Worm (Caenorhabditis elegans): ENCODE measurements around the gene F36H9.7.

Gene F36H9.7

DNA sequence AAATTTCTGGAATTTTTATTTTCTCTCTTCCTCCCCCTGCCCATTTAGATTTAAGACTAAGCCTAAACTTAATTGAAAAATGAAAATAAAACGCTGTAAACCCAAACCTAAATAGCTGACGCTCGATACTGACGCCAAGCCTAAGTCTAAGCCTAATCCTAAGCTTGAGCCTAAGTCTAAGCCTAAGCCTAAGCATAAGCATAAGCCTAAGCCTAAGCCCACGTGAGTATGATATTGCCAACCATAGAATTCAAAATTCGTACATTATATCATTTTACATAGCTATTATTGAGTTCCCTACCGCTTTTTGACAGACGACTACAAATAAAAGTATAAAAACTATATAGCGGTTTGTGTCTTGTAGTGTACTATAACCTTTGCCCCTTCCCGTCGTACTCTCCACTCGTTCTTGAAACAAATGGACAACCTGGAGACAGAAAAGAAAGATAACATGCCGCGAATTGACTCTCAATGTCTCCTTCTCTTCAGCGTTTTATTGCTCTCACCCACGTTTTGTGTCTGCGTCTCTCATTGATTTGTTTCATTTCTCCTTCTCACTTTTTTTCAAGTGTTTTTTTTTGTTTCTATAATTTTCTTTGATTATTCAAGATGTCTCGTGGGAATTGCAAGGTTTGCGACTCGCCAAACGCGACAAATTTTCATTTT, 31.4 kb downstream of the F36H9.7 start, which contains the start of gene nhr-256 (continued):
- no peak for TF ChIP-seq F26F4.8 (GFP tag; conservative IDR thresholded peaks at IDR 0.05)
- TF ChIP-seq egl-43 (GFP tag; IDR thresholded peaks at IDR 0.05), result no peak
- TF ChIP-seq dmd-6 (GFP tag; IDR thresholded peaks at IDR 0.05), result peak; percentile 90
- no peak for TF ChIP-seq F10B5.3 (tag; optimal IDR thresholded peaks at IDR 0.05)
- TF ChIP-seq mdt-29 (GFP tag; IDR thresholded peaks at IDR 0.05), result no peak
- TF ChIP-seq ama-1 (optimal IDR thresholded peaks at IDR 0.05), result no peak
- no peak for TF ChIP-seq ceh-44 (GFP tag; IDR thresholded peaks at IDR 0.05)

ce11 chrV:1741074-1741473, 33.6 kb downstream of the F36H9.7 start, which contains the start of gene srab-25:
srab-25 (minus strand) TSS chrV:1741174.
- TF ChIP-seq T20F7.1 (GFP tag; optimal IDR thresholded peaks at IDR 0.05) (no peak), vab-7 (GFP tag; IDR thresholded peaks at IDR 0.05) (no peak), daf-19 (GFP tag; conservative IDR thresholded peaks at IDR 0.05) (no peak), Y5F2A.4 (GFP tag; optimal IDR thresholded peaks at IDR 0.05) (no peak), F26F4.8 (GFP tag; conservative IDR thresholded peaks at IDR 0.05) (no peak), nhr-111 (GFP tag; optimal IDR thresholded peaks at IDR 0.05) (no peak), lin-39 (tag; optimal IDR thresholded peaks at IDR 0.05) (no peak), tra-1 (GFP tag; IDR thresholded peaks at IDR 0.05) (no peak), aha-1 (tag) (no peak), php-3 (GFP tag; IDR thresholded peaks at IDR 0.05) (no peak), ceh-62 (tag; optimal IDR thresholded peaks at IDR 0.05) (no peak), ces-1 (GFP tag; optimal IDR thresholded peaks at IDR 0.05) (no peak), arid-1 (GFP tag; conservative IDR thresholded peaks at IDR 0.05) (no peak)

ce11 chrV:1734569-1734968, 40.2 kb downstream of the F36H9.7 start, which contains the start of gene str-160:
str-160 (plus strand) TSS chrV:1734869.
- TF ChIP-seq unc-130 (GFP tag; optimal IDR thresholded peaks at IDR 0.05) (no peak), skn-1 (tag; optimal IDR thresholded peaks at IDR 0.05) (no peak), Y75B8A.6 (GFP tag; IDR thresholded peaks at IDR 0.05) (no peak), Y5F2A.4 (GFP tag; optimal IDR thresholded peaks at IDR 0.05) (no peak), pha-4 (GFP tag; IDR thresholded peaks at IDR 0.05) (no peak), pha-4 (tag; optimal IDR thresholded peaks at IDR 0.05) (no peak), lin-1 (GFP tag; IDR thresholded peaks at IDR 0.05) (no peak), php-3 (GFP tag; IDR thresholded peaks at IDR 0.05) (no peak)

- TF ChIP-seq nhr-11 (tag; optimal IDR thresholded peaks at IDR 0.05) (no peak), Y105C5A.15 (GFP tag; IDR thresholded peaks at IDR 0.05) (no peak), dmd-9 (GFP tag; IDR thresholded peaks at IDR 0.05) (no peak), ama-1 (optimal IDR thresholded peaks at IDR 0.05) (no peak), lsy-2 (tag; optimal IDR thresholded peaks at IDR 0.05) (no peak), unc-62 (GFP tag; optimal IDR thresholded peaks at IDR 0.05 in 1 of 2) (peak in 1 of 2 experiments; percentile 15), unc-62 (tag; optimal IDR thresholded peaks at IDR 0.05) (no peak), skn-1 (tag; optimal IDR thresholded peaks at IDR 0.05) (no peak), hif-1 (tag; optimal IDR thresholded peaks at IDR 0.05) (no peak), nhr-41 (GFP tag; IDR thresholded peaks at IDR 0.05) (no peak), nhr-28 (tag; optimal IDR thresholded peaks at IDR 0.05) (peak; percentile 65), R02D3.7 (tag; optimal IDR thresholded peaks at IDR 0.05) (no peak), php-3 (GFP tag; IDR thresholded peaks at IDR 0.05) (no peak), lin-1 (GFP tag; IDR thresholded peaks at IDR 0.05) (no peak), ces-1 (GFP tag; optimal IDR thresholded peaks at IDR 0.05) (no peak), nhr-25 (tag; optimal IDR thresholded peaks at IDR 0.05; ENCODE audit: borderline replicate concordance, insufficient read depth) (no peak)
Observed at ce11 chrV:1731918-1732317, 42.8 kb downstream of the F36H9.7 start, which contains the start of gene gst-21. gst-21 (minus strand) TSS chrV:1732018.
